Worm (Caenorhabditis elegans): ENCODE results near the gene lgc-42.

- no peak for TF ChIP-seq ama-1 (optimal IDR thresholded peaks at IDR 0.05)
- TF ChIP-seq tbx-2 (tag; optimal IDR thresholded peaks at IDR 0.05), result no peak
- no peak for TF ChIP-seq hlh-30 (tag; optimal IDR thresholded peaks at IDR 0.05; ENCODE audit: insufficient read depth)
- no peak for TF ChIP-seq T23F11.4 (GFP tag; optimal IDR thresholded peaks at IDR 0.05)
- TF ChIP-seq ceh-6 (GFP tag; optimal IDR thresholded peaks at IDR 0.05), result no peak
- TF ChIP-seq ref-2 (tag; optimal IDR thresholded peaks at IDR 0.05), result no peak
- no peak for TF ChIP-seq pag-3 (tag; optimal IDR thresholded peaks at IDR 0.05; ENCODE audit: borderline replicate concordance)
- TF ChIP-seq ceh-31 (tag; optimal IDR thresholded peaks at IDR 0.05), result no peak
- no peak for TF ChIP-seq ceh-9 (tag; optimal IDR thresholded peaks at IDR 0.05)
- no peak for TF ChIP-seq pqm-1 (tag; optimal IDR thresholded peaks at IDR 0.05)
- TF ChIP-seq npax-4 (tag; optimal IDR thresholded peaks at IDR 0.05), result no peak
- no peak for TF ChIP-seq nhr-11 (tag; optimal IDR thresholded peaks at IDR 0.05)
- TF ChIP-seq ceh-14 (tag; optimal IDR thresholded peaks at IDR 0.05), result no peak
These were observed 29.8 kb downstream of the lgc-42 start for ce11 chrIII:2027517-2027916.

Measured in whole organism, late embryonic.